Worm (Caenorhabditis elegans) whole organism, L4 larva: ENCODE measurements around the gene selt-1.1.

Experiments used
- ama-1 ChIP-seq: fragments of 150-350 bp; optimal IDR thresholded peaks from 2 replicates; lab custom pipeline; 2014; ENCODE audit warnings: inconsistent platforms, mixed read lengths
- ceh-28 ChIP-seq: fragments of 150-350 bp; optimal IDR thresholded peaks from 2 replicates; lab custom pipeline; 2014; ENCODE audit warnings: missing biosample characterization, missing genetic modification reagents, missing genetic modification characterization
- ceh-32 ChIP-seq: sonication (generic microtip); optimal IDR thresholded peaks from 2 replicates; lab custom pipeline; 2016; ENCODE audit warnings: mild to moderate bottlenecking, missing genetic modification characterization, missing compliant biosample characterization; ENCODE audit not compliant: poor library complexity
- fos-1 ChIP-seq: fragments of 150-350 bp; optimal IDR thresholded peaks from 2 replicates; lab custom pipeline; 2014; ENCODE audit warnings: missing biosample characterization, missing genetic modification characterization
- lin-38 ChIP-seq: fragments of 200-800 bp; sonication (Bioruptor generic); IDR thresholded peaks from 2 replicates; pipeline ENCODE4 v1.3.6; 2022; ENCODE audit warnings: missing genetic modification reagents, missing genetic modification characterization, missing compliant biosample characterization
- lin-39 ChIP-seq: fragments of 150-350 bp; optimal IDR thresholded peaks from 2 replicates; lab custom pipeline; 2014; ENCODE audit warnings: missing biosample characterization, missing genetic modification reagents, missing genetic modification characterization
- lsy-2 ChIP-seq, 2 experiments: fragments of 150-350 bp in 1 of 2; sonication (generic microtip) in 1 of 2; optimal IDR thresholded peaks; 2 replicates each; lab custom pipeline; 2014 to 2017; ENCODE audit warnings: missing biosample characterization in 2 of 2, missing genetic modification characterization in 2 of 2
- mxl-3 ChIP-seq: fragments of 200-800 bp; sonication (Bioruptor generic); optimal IDR thresholded peaks from 2 replicates; lab custom pipeline; 2018; ENCODE audit warnings: mild to moderate bottlenecking, missing genetic modification characterization, missing compliant biosample characterization
- nhr-237 ChIP-seq: sonication (generic microtip); optimal IDR thresholded peaks from 2 replicates; lab custom pipeline; 2017; ENCODE audit warnings: missing biosample characterization, missing genetic modification characterization
- nhr-28 ChIP-seq: fragments of 150-350 bp; optimal IDR thresholded peaks from 2 replicates; lab custom pipeline; 2014; ENCODE audit warnings: missing biosample characterization, missing genetic modification characterization
- nhr-42 ChIP-seq: fragments of 200-800 bp; sonication (Bioruptor generic); IDR thresholded peaks from 2 replicates; pipeline ENCODE4 v1.3.6; 2022; ENCODE audit warnings: missing genetic modification characterization, missing compliant biosample characterization
- zag-1 ChIP-seq: fragments of 150-350 bp; optimal IDR thresholded peaks from 2 replicates; lab custom pipeline; 2014; ENCODE audit warnings: missing biosample characterization, missing genetic modification characterization

- TF ChIP-seq zag-1, result no peak
- TF ChIP-seq ama-1 (lab: Kevin White, UChicago), result no peak
- no peak for TF ChIP-seq mxl-3
- TF ChIP-seq fos-1 (tag; lab: Kevin White, UChicago), result no peak
- TF ChIP-seq lin-39, result no peak
- TF ChIP-seq ceh-28 (tag; lab: Kevin White, UChicago), result no peak
- TF ChIP-seq nhr-237 (tag; lab: Kevin White, UChicago), result no peak
- TF ChIP-seq lin-38 (GFP tag; lab: Robert Waterston, UW), result no peak
- TF ChIP-seq ceh-32 (tag; lab: Kevin White, UChicago), result no peak
- TF ChIP-seq lsy-2 (tag; optimal IDR thresholded peaks at IDR 0.05; lab: Kevin White, UChicago), result no peak
- no peak for TF ChIP-seq nhr-42 (GFP tag; lab: Robert Waterston, UW)
- TF ChIP-seq nhr-28, result no peak
These were observed 5.5 kb upstream of the selt-1.1 start for ce11 chrX:11551808-11552207.
